Worm (Caenorhabditis elegans) whole organism, late embryonic: ENCODE data around the gene F37B12.1.

ENCODE experiments used
- F13H6.1 ChIP-seq: sonication (generic microtip); optimal IDR thresholded peaks from 2 replicates; lab custom pipeline; 2016; ENCODE audit warnings: missing genetic modification characterization, missing compliant biosample characterization
- ama-1 ChIP-seq: fragments of 150-350 bp; optimal IDR thresholded peaks from 2 replicates; lab custom pipeline; 2014
- ceh-19 ChIP-seq: fragments of 200-800 bp; sonication (Bioruptor generic); optimal IDR thresholded peaks from 2 replicates; lab custom pipeline; 2018; ENCODE audit warnings: mild to moderate bottlenecking, missing genetic modification characterization, missing compliant biosample characterization
- ceh-31 ChIP-seq: sonication (generic microtip); optimal IDR thresholded peaks from 2 replicates; lab custom pipeline; 2016; ENCODE audit warnings: missing genetic modification characterization, missing compliant biosample characterization
- ceh-34 ChIP-seq: sonication (generic microtip); optimal IDR thresholded peaks from 2 replicates; lab custom pipeline; 2016; ENCODE audit warnings: mild to moderate bottlenecking, missing genetic modification characterization, missing compliant biosample characterization
- dmd-4 ChIP-seq: sonication (generic microtip); optimal IDR thresholded peaks from 2 replicates; lab custom pipeline; 2016; ENCODE audit warnings: borderline replicate concordance, missing genetic modification characterization, missing compliant biosample characterization
- ets-4 ChIP-seq: sonication (generic microtip); optimal IDR thresholded peaks from 2 replicates; lab custom pipeline; 2016; ENCODE audit warnings: missing genetic modification characterization, missing compliant biosample characterization
- lin-11 ChIP-seq: fragments of 200-800 bp; sonication (Bioruptor generic); optimal IDR thresholded peaks from 2 replicates; lab custom pipeline; 2018; ENCODE audit warnings: mild to moderate bottlenecking, missing genetic modification characterization, missing compliant biosample characterization
- nfya-1 ChIP-seq: sonication (generic microtip); optimal IDR thresholded peaks from 2 replicates; lab custom pipeline; 2017; ENCODE audit warnings: missing genetic modification characterization, mild to moderate bottlenecking, missing compliant biosample characterization, antibody characterized with exemption, moderate library complexity
- nhr-11 ChIP-seq: fragments of 150-350 bp; optimal IDR thresholded peaks from 2 replicates; lab custom pipeline; 2014; ENCODE audit warnings: missing biosample characterization, missing genetic modification characterization
- pha-4 ChIP-seq: fragments of 150-350 bp; optimal IDR thresholded peaks from 2 replicates; lab custom pipeline; 2018; ENCODE audit warnings: missing biosample characterization, missing genetic modification reagents, missing genetic modification characterization
- unc-55 ChIP-seq: sonication (generic microtip); optimal IDR thresholded peaks from 2 replicates; lab custom pipeline; 2017; ENCODE audit warnings: missing biosample characterization, missing genetic modification reagents, missing genetic modification characterization

ce11 chrII:8989444-8989843, 39.6 kb downstream of the F37B12.1 start, which contains the start of gene C18E9.9:
- no peak for TF ChIP-seq nhr-11 (tag; lab: Kevin White, UChicago)
- no peak for TF ChIP-seq unc-55 (GFP tag; lab: Kevin White, UChicago)
- TF ChIP-seq ceh-31 (tag; lab: Kevin White, UChicago): no peak
- TF ChIP-seq nfya-1: no peak
- TF ChIP-seq ama-1 (lab: Kevin White, UChicago): no peak
- TF ChIP-seq lin-11 (tag; lab: Kevin White, UChicago): no peak
- TF ChIP-seq pha-4 (tag; lab: Kevin White, UChicago): no peak
- TF ChIP-seq ceh-19: no peak
- TF ChIP-seq F13H6.1 (tag; lab: Kevin White, UChicago): no peak
- no peak for TF ChIP-seq ets-4 (tag; lab: Kevin White, UChicago)
- no peak for TF ChIP-seq ceh-34
- TF ChIP-seq dmd-4 (tag; lab: Kevin White, UChicago): no peak
